Worm (Caenorhabditis elegans) whole organism, mixed stage, embryonic: ENCODE measurements around the gene glb-25.

Source experiments
- blmp-1 ChIP-seq: fragments of 150-350 bp; optimal IDR thresholded peaks from 2 replicates; lab custom pipeline; 2014; ENCODE audit warnings: missing biosample characterization, missing genetic modification characterization
- ceh-83 ChIP-seq: fragments of 200-800 bp; sonication (Bioruptor generic); optimal IDR thresholded peaks from 2 replicates; lab custom pipeline; 2018; ENCODE audit warnings: mild to moderate bottlenecking, missing genetic modification characterization, missing compliant biosample characterization
- ces-1 ChIP-seq: fragments of 150-350 bp; optimal IDR thresholded peaks from 2 replicates; lab custom pipeline; 2014; ENCODE audit warnings: missing biosample characterization, missing genetic modification reagents, missing genetic modification characterization
- elt-3 ChIP-seq: fragments of 150-350 bp; optimal IDR thresholded peaks from 2 replicates; lab custom pipeline; 2014; ENCODE audit warnings: missing biosample characterization, missing genetic modification characterization
- lin-13 ChIP-seq: fragments of 150-350 bp; optimal IDR thresholded peaks from 2 replicates; lab custom pipeline; 2014; ENCODE audit warnings: missing biosample characterization, missing genetic modification characterization
- lsy-2 ChIP-seq: fragments of 150-350 bp; optimal IDR thresholded peaks from 2 replicates; lab custom pipeline; 2014; ENCODE audit warnings: missing biosample characterization, missing genetic modification characterization
- mep-1 ChIP-seq: fragments of 150-350 bp; optimal IDR thresholded peaks from 2 replicates; lab custom pipeline; 2017; ENCODE audit warnings: missing biosample characterization, missing genetic modification reagents, missing genetic modification characterization, inconsistent platforms
- nhr-12 ChIP-seq: fragments of 150-350 bp; optimal IDR thresholded peaks from 2 replicates; lab custom pipeline; 2014; ENCODE audit warnings: missing biosample characterization, missing genetic modification characterization
- nhr-237 ChIP-seq: fragments of 150-350 bp; optimal IDR thresholded peaks from 2 replicates; lab custom pipeline; 2014; ENCODE audit warnings: missing biosample characterization, missing genetic modification characterization
- nhr-76 ChIP-seq: sonication (generic microtip); optimal IDR thresholded peaks from 2 replicates; lab custom pipeline; 2017; ENCODE audit warnings: missing biosample characterization, missing genetic modification characterization
- pha-4 ChIP-seq: fragments of 150-350 bp; optimal IDR thresholded peaks from 2 replicates; lab custom pipeline; 2018; ENCODE audit warnings: missing biosample characterization, missing genetic modification reagents, missing genetic modification characterization
- snpc-4 ChIP-seq: fragments of 150-350 bp; optimal IDR thresholded peaks from 2 replicates; lab custom pipeline; 2014; ENCODE audit warnings: missing biosample characterization, missing genetic modification characterization
- unc-62 ChIP-seq: fragments of 150-350 bp; optimal IDR thresholded peaks from 2 replicates; lab custom pipeline; 2014; ENCODE audit warnings: missing biosample characterization, missing genetic modification reagents, missing genetic modification characterization
- ztf-11 ChIP-seq: fragments of 150-350 bp; optimal IDR thresholded peaks from 2 replicates; lab custom pipeline; 2014; ENCODE audit warnings: missing biosample characterization, missing genetic modification characterization

DNA sequence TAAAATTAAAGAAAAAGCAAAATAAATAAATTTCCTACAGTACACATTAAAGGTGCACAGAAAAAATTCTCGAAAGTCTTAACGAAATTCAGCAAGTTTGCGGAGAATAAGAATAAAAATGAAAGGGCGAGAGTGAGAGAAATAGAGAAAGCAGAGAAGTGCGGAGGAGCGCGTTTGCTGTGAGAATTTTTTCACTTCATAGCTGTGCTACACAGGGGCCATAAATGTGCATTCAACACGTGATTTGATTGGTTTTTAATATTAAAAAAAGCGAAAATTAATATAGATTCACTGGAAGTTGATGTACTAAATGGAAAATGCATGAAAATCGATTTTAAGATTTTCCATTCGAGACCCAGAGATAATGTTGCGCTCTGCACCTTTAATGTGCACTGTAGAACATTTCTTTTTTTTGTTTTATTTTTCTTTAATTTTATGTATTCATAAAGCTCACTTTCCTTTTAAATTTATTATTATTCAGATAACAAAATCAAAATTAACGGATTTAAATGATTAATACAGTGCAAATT is 20.0 kb upstream of the glb-25 start, which contains the start of gene Y32G9A.2:
- TF ChIP-seq pha-4 (tag; lab: Kevin White, UChicago) (no peak), lin-13 (tag; lab: Kevin White, UChicago) (no peak), blmp-1 (tag; lab: Kevin White, UChicago) (peak; percentile 22), snpc-4 (tag; lab: Kevin White, UChicago) (no peak), lsy-2 (no peak), ztf-11 (tag; lab: Kevin White, UChicago) (no peak), nhr-237 (no peak), nhr-76 (tag; lab: Kevin White, UChicago) (no peak), mep-1 (tag; lab: Kevin White, UChicago) (peak; percentile 25), nhr-12 (no peak), ces-1 (peak; percentile 11), unc-62 (no peak), ceh-83 (GFP tag; lab: Kevin White, UChicago) (no peak), elt-3 (tag; lab: Kevin White, UChicago) (no peak)
